Worm (Caenorhabditis elegans) whole organism, mixed stage, embryonic: ENCODE data around the gene B0273.1.

ENCODE experiments used
- ceh-39 ChIP-seq: fragments of 150-350 bp; optimal IDR thresholded peaks from 2 replicates; lab custom pipeline; 2014; ENCODE audit warnings: missing biosample characterization, missing genetic modification characterization
- ceh-83 ChIP-seq: fragments of 200-800 bp; sonication (Bioruptor generic); optimal IDR thresholded peaks from 2 replicates; lab custom pipeline; 2018; ENCODE audit warnings: mild to moderate bottlenecking, missing genetic modification characterization, missing compliant biosample characterization
- ces-1 ChIP-seq: fragments of 150-350 bp; optimal IDR thresholded peaks from 2 replicates; lab custom pipeline; 2014; ENCODE audit warnings: missing biosample characterization, missing genetic modification reagents, missing genetic modification characterization
- drap-1 ChIP-seq: fragments of 200-800 bp; sonication (Bioruptor generic); optimal IDR thresholded peaks from 3 replicates; lab custom pipeline; 2018; ENCODE audit warnings: mild to moderate bottlenecking, missing genetic modification characterization, missing compliant biosample characterization
- elt-3 ChIP-seq: fragments of 150-350 bp; optimal IDR thresholded peaks from 2 replicates; lab custom pipeline; 2014; ENCODE audit warnings: missing biosample characterization, missing genetic modification characterization
- lsy-2 ChIP-seq: fragments of 150-350 bp; optimal IDR thresholded peaks from 2 replicates; lab custom pipeline; 2014; ENCODE audit warnings: missing biosample characterization, missing genetic modification characterization
- mab-5 ChIP-seq: fragments of 150-350 bp; optimal IDR thresholded peaks from 2 replicates; lab custom pipeline; 2014; ENCODE audit warnings: missing biosample characterization, missing genetic modification characterization
- mls-2 ChIP-seq: sonication (generic microtip); optimal IDR thresholded peaks from 2 replicates; lab custom pipeline; 2016; ENCODE audit warnings: mild to moderate bottlenecking, missing genetic modification characterization, moderate library complexity, missing compliant biosample characterization
- nhr-237 ChIP-seq: fragments of 150-350 bp; optimal IDR thresholded peaks from 2 replicates; lab custom pipeline; 2014; ENCODE audit warnings: missing biosample characterization, missing genetic modification characterization
- nhr-28 ChIP-seq: fragments of 150-350 bp; optimal IDR thresholded peaks from 2 replicates; lab custom pipeline; 2014; ENCODE audit warnings: missing biosample characterization, missing genetic modification characterization
- nhr-76 ChIP-seq: sonication (generic microtip); optimal IDR thresholded peaks from 2 replicates; lab custom pipeline; 2017; ENCODE audit warnings: missing biosample characterization, missing genetic modification characterization
- pha-4 ChIP-seq: fragments of 150-350 bp; optimal IDR thresholded peaks from 2 replicates; lab custom pipeline; 2018; ENCODE audit warnings: missing biosample characterization, missing genetic modification reagents, missing genetic modification characterization
- unc-62 ChIP-seq: fragments of 150-350 bp; optimal IDR thresholded peaks from 2 replicates; lab custom pipeline; 2014; ENCODE audit warnings: missing biosample characterization, missing genetic modification reagents, missing genetic modification characterization
- ztf-11 ChIP-seq: fragments of 150-350 bp; optimal IDR thresholded peaks from 2 replicates; lab custom pipeline; 2014; ENCODE audit warnings: missing biosample characterization, missing genetic modification characterization

- TF ChIP-seq ztf-11 (tag; lab: Kevin White, UChicago), result no peak
- TF ChIP-seq unc-62 (GFP tag; lab: Kevin White, UChicago), result no peak
- no peak for TF ChIP-seq ces-1 (GFP tag; lab: Kevin White, UChicago)
- TF ChIP-seq nhr-237 (tag; lab: Kevin White, UChicago), result no peak
- TF ChIP-seq mls-2 (tag; lab: Kevin White, UChicago), result no peak
- TF ChIP-seq mab-5, result no peak
- no peak for TF ChIP-seq nhr-76 (tag; lab: Kevin White, UChicago)
- TF ChIP-seq nhr-28 (tag; lab: Kevin White, UChicago), result no peak
- no peak for TF ChIP-seq lsy-2 (tag; lab: Kevin White, UChicago)
- no peak for TF ChIP-seq drap-1
- no peak for TF ChIP-seq pha-4
- no peak for TF ChIP-seq ceh-39 (tag; lab: Kevin White, UChicago)
- TF ChIP-seq ceh-83 (GFP tag; lab: Kevin White, UChicago), result no peak
- no peak for TF ChIP-seq elt-3 (tag; lab: Kevin White, UChicago)
Observed at ce11 chrIV:5534596-5534995, 40.8 kb downstream of the B0273.1 start.
